Worm (Caenorhabditis elegans) whole organism, L4/young adult: ENCODE results near the gene C33G3.4.

ENCODE experiments used
- W03F9.2 ChIP-seq: fragments of 150-350 bp; optimal IDR thresholded peaks from 2 replicates; lab custom pipeline; 2014; ENCODE audit warnings: missing biosample characterization, missing genetic modification characterization
- dao-5 ChIP-seq: sonication (generic microtip); optimal IDR thresholded peaks from 2 replicates; lab custom pipeline; 2016; ENCODE audit warnings: missing genotype, missing genetic modification characterization, moderate library complexity, missing compliant biosample characterization
- him-1 ChIP-seq: sonication (generic microtip); optimal IDR thresholded peaks from 2 replicates; lab custom pipeline; 2016; ENCODE audit warnings: missing genotype, missing genetic modification reagents, missing genetic modification characterization, missing compliant biosample characterization

DNA sequence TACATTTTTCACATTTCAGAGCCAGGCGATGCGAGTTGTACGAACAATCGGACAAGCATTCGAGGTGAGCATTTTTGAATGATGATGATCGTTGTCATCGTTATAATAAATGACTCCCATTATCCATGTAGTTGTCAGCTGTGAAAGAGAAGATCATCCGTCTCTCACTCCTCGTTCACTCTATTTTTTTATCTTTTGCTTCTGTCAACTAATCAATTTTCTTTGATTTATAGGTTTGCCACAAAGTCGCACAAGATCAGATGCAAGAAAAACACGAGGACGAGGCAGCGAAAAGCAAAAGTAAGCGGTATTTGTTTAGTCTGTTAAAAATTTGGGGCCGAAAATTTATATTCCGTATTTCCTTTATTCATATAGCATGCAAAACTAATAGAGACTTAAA is 14.4 kb upstream of the C33G3.4 start:
- TF ChIP-seq W03F9.2, result no peak
- no peak for TF ChIP-seq him-1 (tag; lab: Kevin White, UChicago)
- TF ChIP-seq dao-5 (tag; lab: Kevin White, UChicago), result no peak
